Fruit fly (Drosophila melanogaster) whole organism, embryonic: ENCODE data around the gene CkIIbeta.

Experiments
- ATbp ChIP-seq: fragments of 200-800 bp; sonication (Bioruptor generic); optimal IDR thresholded peaks from 2 replicates; lab custom pipeline; 2017; ENCODE audit warnings: missing biosample characterization, mild to moderate bottlenecking, missing genetic modification characterization, missing genetic modification reagents
- Asciz ChIP-seq: fragments of 200-800 bp; sonication (Bioruptor generic); optimal IDR thresholded peaks from 2 replicates; lab custom pipeline; 2017; ENCODE audit warnings: missing biosample characterization, mild to moderate bottlenecking, missing genetic modification characterization, missing genetic modification reagents
- BEAF-32 ChIP-seq: fragments of 200-800 bp; sonication (Bioruptor generic); optimal IDR thresholded peaks from 3 replicates; lab custom pipeline; 2017; ENCODE audit warnings: missing biosample characterization, missing genetic modification characterization, mild to moderate bottlenecking, moderate library complexity, missing genetic modification reagents
- Bgb ChIP-seq: fragments of 200-800 bp; sonication (Bioruptor generic); IDR thresholded peaks from 2 replicates; pipeline ENCODE4 v1.3.6; 2022; ENCODE audit warnings: missing biosample characterization, missing genetic modification characterization; ENCODE audit not compliant: partially characterized antibody
- BtbVII ChIP-seq: fragments of 200-800 bp; sonication (Bioruptor generic); optimal IDR thresholded peaks from 3 replicates; lab custom pipeline; 2017; ENCODE audit warnings: missing biosample characterization, mild to moderate bottlenecking, missing genetic modification characterization
- CG10147 ChIP-seq: fragments of 200-800 bp; sonication (Bioruptor generic); optimal IDR thresholded peaks from 2 replicates; lab custom pipeline; 2019; ENCODE audit warnings: missing biosample characterization, mild to moderate bottlenecking, missing genetic modification characterization, moderate library complexity
- CG10565 ChIP-seq: fragments of 200-800 bp; sonication (Bioruptor generic); optimal IDR thresholded peaks from 3 replicates; lab custom pipeline; 2016; ENCODE audit warnings: missing biosample characterization, mild to moderate bottlenecking, missing genetic modification characterization
- CG11398 ChIP-seq: fragments of 200-800 bp; sonication (Bioruptor generic); optimal IDR thresholded peaks from 2 replicates; lab custom pipeline; 2016; ENCODE audit warnings: missing biosample characterization, missing genetic modification characterization
- CG11560 ChIP-seq: fragments of 200-800 bp; sonication (Bioruptor generic); IDR thresholded peaks from 3 replicates; pipeline ENCODE4 v1.3.6; 2022; ENCODE audit warnings: missing biosample characterization, missing genetic modification characterization
- CG12236 ChIP-seq: fragments of 200-800 bp; sonication (Bioruptor generic); optimal IDR thresholded peaks from 2 replicates; lab custom pipeline; 2016; ENCODE audit warnings: missing biosample characterization, missing genetic modification characterization
- CG12299 ChIP-seq: fragments of 200-800 bp; sonication (Bioruptor generic); optimal IDR thresholded peaks from 2 replicates; lab custom pipeline; 2018; ENCODE audit warnings: missing biosample characterization, mild to moderate bottlenecking, missing genetic modification characterization
- CG1602 ChIP-seq: fragments of 200-800 bp; sonication (Bioruptor generic); optimal IDR thresholded peaks from 3 replicates; lab custom pipeline; 2016; ENCODE audit warnings: missing biosample characterization, missing genetic modification characterization
- CG17328 ChIP-seq: fragments of 200-800 bp; sonication (Bioruptor generic); IDR thresholded peaks from 2 replicates; pipeline ENCODE4 v1.3.6; 2022; ENCODE audit warnings: missing biosample characterization, missing genetic modification characterization
- CG17912 ChIP-seq: fragments of 200-800 bp; sonication (Bioruptor generic); optimal IDR thresholded peaks from 2 replicates; lab custom pipeline; 2018; ENCODE audit warnings: missing biosample characterization, mild to moderate bottlenecking, missing genetic modification characterization
- CG18011 ChIP-seq: fragments of 200-800 bp; sonication (Bioruptor generic); optimal IDR thresholded peaks from 2 replicates; lab custom pipeline; 2017; ENCODE audit warnings: missing biosample characterization, missing genetic modification characterization, mild to moderate bottlenecking, moderate library complexity, missing genotype
- CG2889 ChIP-seq: fragments of 200-800 bp; sonication (Bioruptor generic); IDR thresholded peaks from 3 replicates; pipeline ENCODE4 v1.3.6; 2022; ENCODE audit warnings: missing biosample characterization, missing genetic modification characterization
- CG3065 ChIP-seq: fragments of 200-800 bp; sonication (Bioruptor generic); optimal IDR thresholded peaks from 2 replicates; lab custom pipeline; 2016; ENCODE audit warnings: missing biosample characterization, missing genetic modification characterization
- CG33213 ChIP-seq: fragments of 200-800 bp; sonication (Bioruptor generic); optimal IDR thresholded peaks from 3 replicates; lab custom pipeline; 2016; ENCODE audit warnings: missing biosample characterization, missing genetic modification characterization
- CG5953 ChIP-seq: fragments of 200-800 bp; sonication (Bioruptor generic); IDR thresholded peaks from 2 replicates; pipeline ENCODE4 v1.3.6; 2022; ENCODE audit warnings: missing biosample characterization, missing genetic modification characterization
- CG6254 ChIP-seq: fragments of 200-800 bp; sonication (Bioruptor generic); optimal IDR thresholded peaks from 3 replicates; lab custom pipeline; 2017; ENCODE audit warnings: mild to moderate bottlenecking, missing biosample characterization, missing genetic modification reagents, missing genetic modification characterization
- CG7271 ChIP-seq: fragments of 200-800 bp; sonication (Bioruptor generic); optimal IDR thresholded peaks from 2 replicates; lab custom pipeline; 2018; ENCODE audit warnings: missing biosample characterization, mild to moderate bottlenecking, missing genetic modification characterization, moderate library complexity
- CG7556 ChIP-seq: fragments of 200-800 bp; sonication (Bioruptor generic); optimal IDR thresholded peaks from 2 replicates; lab custom pipeline; 2017; ENCODE audit warnings: missing biosample characterization, mild to moderate bottlenecking, missing genetic modification characterization
- CG8388 ChIP-seq: fragments of 200-800 bp; sonication (Bioruptor generic); optimal IDR thresholded peaks from 2 replicates; lab custom pipeline; 2019; ENCODE audit warnings: missing biosample characterization, mild to moderate bottlenecking, missing genetic modification characterization, moderate library complexity
- Dip2 ChIP-seq: fragments of 200-800 bp; sonication (Bioruptor generic); IDR thresholded peaks from 2 replicates; pipeline ENCODE4 v1.3.6; 2022; ENCODE audit warnings: missing biosample characterization, missing genetic modification characterization
- Doc2 ChIP-seq: fragments of 200-800 bp; sonication (Bioruptor generic); IDR thresholded peaks from 2 replicates; pipeline ENCODE4 v1.3.6; 2022; ENCODE audit warnings: missing biosample characterization, missing genetic modification characterization
- Hand ChIP-seq: fragments of 200-800 bp; sonication (Bioruptor generic); optimal IDR thresholded peaks from 2 replicates; lab custom pipeline; 2017; ENCODE audit warnings: mild to moderate bottlenecking, missing biosample characterization, missing genetic modification reagents, missing genetic modification characterization
- Jarid2 ChIP-seq: fragments of 200-800 bp; sonication (Bioruptor generic); optimal IDR thresholded peaks from 3 replicates; lab custom pipeline; 2017; ENCODE audit warnings: mild to moderate bottlenecking, missing biosample characterization, missing genetic modification reagents, missing genetic modification characterization
- Opbp ChIP-seq: fragments of 200-800 bp; sonication (Bioruptor generic); IDR thresholded peaks from 3 replicates; pipeline ENCODE4 v1.3.6; 2022; ENCODE audit warnings: missing biosample characterization, missing genetic modification characterization; ENCODE audit not compliant: partially characterized antibody
- Poxn ChIP-seq: fragments of 200-800 bp; sonication (Bioruptor generic); IDR thresholded peaks from 2 replicates; pipeline ENCODE4 v1.3.6; 2022; ENCODE audit warnings: missing biosample characterization, missing genetic modification characterization
- Sin3A ChIP-seq: fragments of >200 bp; optimal IDR thresholded peaks from 2 replicates; lab custom pipeline; 2018
- Sox100B ChIP-seq: fragments of 200-800 bp; sonication (Bioruptor generic); optimal IDR thresholded peaks from 3 replicates; lab custom pipeline; 2018; ENCODE audit warnings: missing biosample characterization, mild to moderate bottlenecking, missing genetic modification characterization
- bab2 ChIP-seq: fragments of 200-800 bp; sonication (Bioruptor generic); optimal IDR thresholded peaks from 2 replicates; lab custom pipeline; 2016; ENCODE audit warnings: missing biosample characterization, missing genetic modification characterization
- br ChIP-seq: fragments of >200 bp; optimal IDR thresholded peaks from 2 replicates; lab custom pipeline; 2017
- cg ChIP-seq: fragments of 200-800 bp; sonication (Bioruptor generic); optimal IDR thresholded peaks from 3 replicates; lab custom pipeline; 2019; ENCODE audit warnings: missing biosample characterization, mild to moderate bottlenecking, missing genetic modification characterization, moderate library complexity
- dimm ChIP-seq: fragments of 200-800 bp; sonication (Bioruptor generic); IDR thresholded peaks from 2 replicates; pipeline ENCODE4 v1.3.6; 2022; ENCODE audit warnings: missing biosample characterization, missing genetic modification characterization
- dmrt11E ChIP-seq: fragments of 200-800 bp; sonication (Bioruptor generic); optimal IDR thresholded peaks from 3 replicates; lab custom pipeline; 2018; ENCODE audit warnings: missing biosample characterization, mild to moderate bottlenecking, missing genetic modification characterization, moderate library complexity
- dmrt99B ChIP-seq: fragments of 200-800 bp; sonication (Bioruptor generic); optimal IDR thresholded peaks from 2 replicates; lab custom pipeline; 2018; ENCODE audit warnings: missing biosample characterization, mild to moderate bottlenecking, missing genetic modification characterization, moderate library complexity
- emc ChIP-seq: fragments of 200-800 bp; sonication (Bioruptor generic); optimal IDR thresholded peaks from 2 replicates; lab custom pipeline; 2016; ENCODE audit warnings: missing biosample characterization, missing genetic modification characterization
- grau ChIP-seq: fragments of 200-800 bp; optimal IDR thresholded peaks from 3 replicates; lab custom pipeline; 2019; ENCODE audit warnings: missing biosample characterization, mild to moderate bottlenecking, missing genetic modification characterization, moderate library complexity
- her ChIP-seq: fragments of 200-800 bp; sonication (Bioruptor generic); optimal IDR thresholded peaks from 2 replicates; lab custom pipeline; 2016; ENCODE audit warnings: missing biosample characterization, missing genetic modification characterization
- mirr ChIP-seq: fragments of 200-800 bp; sonication (Bioruptor generic); optimal IDR thresholded peaks from 3 replicates; lab custom pipeline; 2018; ENCODE audit warnings: missing biosample characterization, mild to moderate bottlenecking, missing genetic modification characterization
- sc ChIP-seq, 3 experiments: fragments of >200 bp in 2 of 3; fragments of 200-800 bp in 1 of 3; sonication (Bioruptor generic) in 1 of 3; optimal IDR thresholded peaks; 2 replicates in 2 of 3; 3 replicates in 1 of 3; lab custom pipeline; 2017; ENCODE audit warnings: mild to moderate bottlenecking in 1 of 3, missing biosample characterization in 1 of 3, missing genetic modification characterization in 1 of 3, missing genetic modification reagents in 1 of 3
- sna ChIP-seq: fragments of 200-800 bp; sonication (Bioruptor generic); IDR thresholded peaks from 2 replicates; pipeline ENCODE4 v1.3.6; 2022; ENCODE audit warnings: missing biosample characterization, missing genetic modification characterization; ENCODE audit not compliant: partially characterized antibody
- sqz ChIP-seq: fragments of 200-800 bp; sonication (Bioruptor generic); optimal IDR thresholded peaks from 3 replicates; lab custom pipeline; 2018; ENCODE audit warnings: missing biosample characterization, mild to moderate bottlenecking, missing genetic modification characterization
- sr ChIP-seq: fragments of 200-800 bp; sonication (Bioruptor generic); IDR thresholded peaks from 3 replicates; pipeline ENCODE4 v1.3.6; 2022; ENCODE audit warnings: missing biosample characterization, missing genetic modification characterization
- toy ChIP-seq: fragments of 200-800 bp; sonication (Bioruptor generic); IDR thresholded peaks from 2 replicates; pipeline ENCODE4 v1.3.6; 2022; ENCODE audit warnings: missing biosample characterization, missing genetic modification characterization
- trh ChIP-seq: fragments of 200-800 bp; sonication (Bioruptor generic); optimal IDR thresholded peaks from 2 replicates; lab custom pipeline; 2016; ENCODE audit warnings: missing biosample characterization, missing genetic modification characterization
- tup ChIP-seq: fragments of 200-800 bp; sonication (Bioruptor generic); optimal IDR thresholded peaks from 2 replicates; lab custom pipeline; 2016; ENCODE audit warnings: missing biosample characterization, mild to moderate bottlenecking, missing genetic modification characterization, moderate library complexity

CkIIbeta gene

DNA sequence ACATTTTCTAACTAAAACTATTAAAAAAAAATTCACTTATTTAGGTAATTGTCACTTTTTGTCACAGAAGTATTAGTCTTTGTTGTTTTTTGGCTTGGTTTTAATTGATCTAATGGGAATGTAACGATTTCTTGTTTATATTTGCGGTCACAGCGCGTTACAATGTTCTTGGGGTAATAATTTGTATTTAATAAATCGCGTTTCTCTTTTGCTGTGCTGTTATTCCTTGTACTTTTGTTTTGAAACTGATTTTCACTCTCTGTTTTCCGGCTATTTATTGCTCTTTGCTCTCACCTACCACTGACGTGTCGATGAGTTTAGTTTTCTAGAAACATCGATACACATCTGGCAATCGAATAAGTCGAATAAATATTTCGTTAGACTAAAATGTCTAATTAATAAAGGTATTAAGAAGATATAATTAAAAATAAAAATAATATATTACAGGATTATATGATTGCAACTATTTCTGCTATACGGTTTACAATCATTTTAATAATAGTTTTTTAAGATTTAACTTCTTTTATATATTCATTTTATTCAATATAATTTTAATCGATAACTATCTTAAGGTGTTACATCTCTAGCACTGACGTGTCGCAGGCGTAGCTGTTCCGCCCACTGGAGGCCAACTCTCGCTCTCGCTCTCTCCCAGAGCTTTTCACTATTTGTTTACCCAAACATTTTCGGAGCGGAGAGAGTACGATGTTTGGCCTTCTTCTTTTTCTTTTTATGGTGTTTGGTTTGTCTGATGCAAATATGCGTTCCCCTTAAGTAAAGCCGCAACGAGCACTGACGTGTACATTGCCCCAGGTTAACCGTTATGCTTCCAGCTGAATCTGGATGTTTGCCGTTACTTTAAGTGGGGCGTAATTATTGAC, 14.8 kb downstream of the CkIIbeta start, which contains the start of gene Hsc70-3 (continued):
- TF ChIP-seq CG17912 (peak; percentile 18), dmrt99B (tag; lab: Kevin White, UChicago) (peak; percentile 16), dimm (GFP tag; lab: Robert Waterston, UW) (no peak), bab2 (GFP tag; lab: Kevin White, UChicago) (peak; percentile 42), CG6254 (GFP tag; lab: Kevin White, UChicago) (peak; percentile 60), CG11398 (no peak), grau (tag; lab: Kevin White, UChicago) (peak; percentile 33), Sin3A (lab: Kevin White, UChicago) (no peak), CG7556 (peak; percentile 30), sr (GFP tag; lab: Robert Waterston, UW) (peak; percentile 86), toy (no peak), Doc2 (GFP tag; lab: Robert Waterston, UW) (no peak), BtbVII (GFP tag; lab: Kevin White, UChicago) (peak; percentile 11), CG10147 (GFP tag; lab: Kevin White, UChicago) (no peak), ATbp (GFP tag; lab: Kevin White, UChicago) (peak; percentile 89), Bgb (GFP tag; lab: Robert Waterston, UW) (peak; percentile 56; the same call in 1 of the 2 replicates), CG8388 (GFP tag; lab: Kevin White, UChicago) (no peak), trh (GFP tag; lab: Kevin White, UChicago) (no peak), CG5953 (peak; percentile 59; the same call in 1 of the 2 replicates), CG33213 (peak; percentile 11), CG12236 (GFP tag; lab: Kevin White, UChicago) (peak; percentile 12), CG17328 (GFP tag; lab: Robert Waterston, UW) (peak; percentile 58), CG3065 (GFP tag; lab: Kevin White, UChicago) (peak; percentile 49), dmrt11E (no peak), Asciz (GFP tag; lab: Kevin White, UChicago) (peak; percentile 83), CG10565 (GFP tag; lab: Kevin White, UChicago) (no peak), tup (GFP tag; lab: Kevin White, UChicago) (no peak), CG7271 (tag; lab: Kevin White, UChicago) (no peak), mirr (GFP tag; lab: Kevin White, UChicago) (peak; percentile 45), Poxn (no peak), sqz (GFP tag; lab: Kevin White, UChicago) (peak; percentile 11), Hand (GFP tag; lab: Kevin White, UChicago) (peak; percentile 9), CG12299 (peak; percentile 31), CG11560 (peak; percentile 98), CG2889 (no peak), BEAF-32 (GFP tag; lab: Kevin White, UChicago) (peak; percentile 70), br (lab: Kevin White, UChicago) (no peak), Sox100B (GFP tag; lab: Kevin White, UChicago) (peak; percentile 16), Opbp (GFP tag; lab: Robert Waterston, UW) (no peak), Dip2 (no peak), emc (GFP tag; lab: Kevin White, UChicago) (no peak), CG1602 (no peak), Jarid2 (peak; percentile 57), sna (GFP tag; lab: Robert Waterston, UW) (peak; percentile 79; the same call in 1 of the 2 replicates), sc (optimal IDR thresholded peaks at IDR 0.05; lab: Kevin White, UChicago) (no peak), sc (GFP tag; optimal IDR thresholded peaks at IDR 0.05; lab: Kevin White, UChicago) (peak; percentile 41), CG18011 (GFP tag; lab: Kevin White, UChicago) (peak; percentile 3), her (peak; percentile 40), cg (GFP tag; lab: Kevin White, UChicago) (no peak)
